Worm (Caenorhabditis elegans) whole organism, mixed stage, embryonic: ENCODE measurements around the gene gpb-1.

ENCODE experiments used
- ces-1 ChIP-seq: fragments of 150-350 bp; optimal IDR thresholded peaks from 2 replicates; lab custom pipeline; 2014; ENCODE audit warnings: missing biosample characterization, missing genetic modification reagents, missing genetic modification characterization
- lin-13 ChIP-seq: fragments of 150-350 bp; optimal IDR thresholded peaks from 2 replicates; lab custom pipeline; 2014; ENCODE audit warnings: missing biosample characterization, missing genetic modification characterization

DNA sequence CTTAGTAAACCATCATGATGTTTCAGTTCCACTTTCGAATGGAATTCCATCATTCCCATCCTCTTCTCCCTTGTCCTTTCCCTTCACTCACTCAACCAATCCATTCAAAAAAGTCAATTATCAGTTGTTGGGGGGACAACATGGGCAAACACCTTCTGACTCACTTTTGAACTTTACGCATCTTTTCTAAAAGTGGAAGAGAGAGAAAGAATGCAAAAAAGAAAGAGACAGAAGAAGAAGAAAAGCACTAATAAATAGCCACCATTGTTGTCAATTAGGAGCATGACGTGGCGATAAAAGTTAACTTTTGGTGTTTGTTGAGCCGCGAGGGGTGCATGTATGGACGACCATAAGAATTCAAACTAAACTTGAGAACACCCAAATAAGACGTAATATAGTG, 39.6 kb upstream of the gpb-1 start:
- no peak for TF ChIP-seq ces-1 (GFP tag; lab: Kevin White, UChicago)
- no peak for TF ChIP-seq lin-13 (tag; lab: Kevin White, UChicago)
